Comparison of ENCODE assay signal across 6 worm cellular contexts in genomic region chrX:16098104-16098638, ce11.
TF ChIP-seq lines count a peak whose summit lies in the region.

No protein-coding gene starts in this region.

TF ChIP-seq in whole organism, L1 larva, 84 proteins besides CTCF, POLR2A, EP300 and RAD21 (continues in another document):
- TF ChIP-seq lin-35 (GFP tag; optimal IDR thresholded peaks at IDR 0.05; lab: Kevin White, UChicago) (no peak), lin-13 (GFP tag; optimal IDR thresholded peaks at IDR 0.05; lab: Kevin White, UChicago) (no peak), efl-1 (optimal IDR thresholded peaks at IDR 0.05; lab: Kevin White, UChicago) (no peak), efl-1 (GFP tag; optimal IDR thresholded peaks at IDR 0.05 in 1 of 2; lab: Kevin White, UChicago) (peak in 1 of 2 experiments; percentile 75), unc-62 (GFP tag; optimal IDR thresholded peaks at IDR 0.05; lab: Kevin White, UChicago) (no peak), nhr-20 (tag; optimal IDR thresholded peaks at IDR 0.05; lab: Kevin White, UChicago) (peak; percentile 30), snu-23 (GFP tag; optimal IDR thresholded peaks at IDR 0.05; lab: Kevin White, UChicago) (peak; percentile 26), nhr-19 (GFP tag; conservative IDR thresholded peaks at IDR 0.05; lab: Robert Waterston, UW) (peak; percentile 37; the same call in 1 of the 2 replicates), irx-1 (tag; optimal IDR thresholded peaks at IDR 0.05; lab: Kevin White, UChicago) (no peak), rnt-1 (tag; optimal IDR thresholded peaks at IDR 0.05; lab: Kevin White, UChicago) (peak; percentile 56), dpl-1 (GFP tag; optimal IDR thresholded peaks at IDR 0.05; lab: Kevin White, UChicago) (no peak), nhr-71 (tag; optimal IDR thresholded peaks at IDR 0.05; lab: Kevin White, UChicago) (peak; percentile 58), lsy-2 (tag; optimal IDR thresholded peaks at IDR 0.05; lab: Kevin White, UChicago) (peak in 1 of 2 experiments; percentile 25), ceh-82 (tag; optimal IDR thresholded peaks at IDR 0.05; lab: Kevin White, UChicago) (peak in 1 of 3 experiments; percentile 2), unc-130 (tag; optimal IDR thresholded peaks at IDR 0.05; lab: Kevin White, UChicago) (peak; percentile 13)

TF ChIP-seq in whole organism, L2 larva, 48 proteins besides CTCF, POLR2A, EP300 and RAD21 (continues in another document):
- peak; percentile 57 for TF ChIP-seq F13H6.1 (tag; optimal IDR thresholded peaks at IDR 0.05; lab: Kevin White, UChicago)
- no peak for TF ChIP-seq skn-1 (tag; optimal IDR thresholded peaks at IDR 0.05; lab: Kevin White, UChicago)
- TF ChIP-seq nhr-21 (tag; optimal IDR thresholded peaks at IDR 0.05; lab: Kevin White, UChicago): no peak
- TF ChIP-seq snpc-4 (tag; optimal IDR thresholded peaks at IDR 0.05; lab: Kevin White, UChicago): no peak
- TF ChIP-seq unc-62 (GFP tag; optimal IDR thresholded peaks at IDR 0.05; lab: Kevin White, UChicago): no peak
- no peak for TF ChIP-seq ceh-16 (tag; optimal IDR thresholded peaks at IDR 0.05; lab: Kevin White, UChicago)
- TF ChIP-seq nhr-237 (tag; optimal IDR thresholded peaks at IDR 0.05; lab: Kevin White, UChicago): no peak
- no peak for TF ChIP-seq sma-3 (GFP tag; optimal IDR thresholded peaks at IDR 0.05; lab: Kevin White, UChicago)
- no peak for TF ChIP-seq unc-55 (GFP tag; optimal IDR thresholded peaks at IDR 0.05; lab: Kevin White, UChicago)
- TF ChIP-seq lin-39 (tag; optimal IDR thresholded peaks at IDR 0.05; lab: Kevin White, UChicago): no peak
- TF ChIP-seq sma-9 (GFP tag; optimal IDR thresholded peaks at IDR 0.05; lab: Kevin White, UChicago): peak; percentile 39
- no peak for TF ChIP-seq sma-9 (tag; optimal IDR thresholded peaks at IDR 0.05; lab: Kevin White, UChicago)
- TF ChIP-seq blmp-1 (tag; optimal IDR thresholded peaks at IDR 0.05; lab: Kevin White, UChicago; ENCODE audit: insufficient read depth): no peak
- TF ChIP-seq lsy-2 (tag; optimal IDR thresholded peaks at IDR 0.05; lab: Kevin White, UChicago): peak in 1 of 2 experiments; percentile 17
- TF ChIP-seq ztf-4 (tag; optimal IDR thresholded peaks at IDR 0.05; lab: Kevin White, UChicago): no peak
- TF ChIP-seq nhr-25 (tag; optimal IDR thresholded peaks at IDR 0.05; lab: Kevin White, UChicago): no peak

TF ChIP-seq in whole organism, L3 larva, 47 proteins besides CTCF, POLR2A, EP300 and RAD21:
- TF ChIP-seq nhr-11 (tag; optimal IDR thresholded peaks at IDR 0.05; lab: Kevin White, UChicago) (peak; percentile 2), hmg-11 (tag; optimal IDR thresholded peaks at IDR 0.05; lab: Kevin White, UChicago) (no peak), egl-5 (tag; optimal IDR thresholded peaks at IDR 0.05; lab: Kevin White, UChicago) (peak; percentile 11)

TF ChIP-seq in whole organism, L4 larva, 104 proteins besides CTCF, POLR2A, EP300 and RAD21 (continues in another document):
- TF ChIP-seq hlh-30 (tag; optimal IDR thresholded peaks at IDR 0.05; lab: Kevin White, UChicago; ENCODE audit: insufficient read depth): no peak
- peak; percentile 24 for TF ChIP-seq nhr-28 (tag; optimal IDR thresholded peaks at IDR 0.05; lab: Kevin White, UChicago)
- no peak for TF ChIP-seq zfp-2 (tag; optimal IDR thresholded peaks at IDR 0.05; lab: Kevin White, UChicago)
- no peak for TF ChIP-seq mdl-1 (tag; optimal IDR thresholded peaks at IDR 0.05; lab: Kevin White, UChicago)
- TF ChIP-seq unc-39 (tag; optimal IDR thresholded peaks at IDR 0.05; lab: Kevin White, UChicago): no peak
- TF ChIP-seq gei-8 (GFP tag; optimal IDR thresholded peaks at IDR 0.05; lab: Kevin White, UChicago): no peak
- TF ChIP-seq aha-1 (tag; lab: Kevin White, UChicago): peak; percentile 77
- TF ChIP-seq snpc-1.2 (GFP tag; IDR thresholded peaks at IDR 0.05; lab: Robert Waterston, UW): no peak
- no peak for TF ChIP-seq zfp-3 (GFP tag; conservative IDR thresholded peaks at IDR 0.05; lab: Robert Waterston, UW)
- no peak for TF ChIP-seq T26A8.4 (GFP tag; IDR thresholded peaks at IDR 0.05; lab: Robert Waterston, UW)
- TF ChIP-seq egl-43 (GFP tag; IDR thresholded peaks at IDR 0.05; lab: Robert Waterston, UW): no peak
- TF ChIP-seq sdz-12 (GFP tag; optimal IDR thresholded peaks at IDR 0.05; lab: Kevin White, UChicago): no peak
- TF ChIP-seq ctbp-1 (GFP tag; IDR thresholded peaks at IDR 0.05; lab: Robert Waterston, UW): no peak
- no peak for TF ChIP-seq mxl-3 (GFP tag; optimal IDR thresholded peaks at IDR 0.05; lab: Kevin White, UChicago)
- TF ChIP-seq dmd-6 (GFP tag; IDR thresholded peaks at IDR 0.05; lab: Robert Waterston, UW): 0 out of 2 replicates have a peak, but pooled peaks have one; percentile 12
- TF ChIP-seq dmd-8 (GFP tag; IDR thresholded peaks at IDR 0.05; lab: Robert Waterston, UW): no peak
- TF ChIP-seq hmg-1.1 (GFP tag; IDR thresholded peaks at IDR 0.05; lab: Robert Waterston, UW): no peak
- peak; percentile 39 for TF ChIP-seq hlh-11 (tag; optimal IDR thresholded peaks at IDR 0.05; lab: Kevin White, UChicago)
- TF ChIP-seq nhr-11 (tag; optimal IDR thresholded peaks at IDR 0.05; lab: Kevin White, UChicago): peak; percentile 55
- TF ChIP-seq ZK337.2 (GFP tag; IDR thresholded peaks at IDR 0.05; lab: Robert Waterston, UW): no peak
- no peak for TF ChIP-seq ceh-20 (GFP tag; IDR thresholded peaks at IDR 0.05; lab: Robert Waterston, UW)
- TF ChIP-seq fkh-10 (GFP tag; optimal IDR thresholded peaks at IDR 0.05; lab: Kevin White, UChicago): no peak

TF ChIP-seq in whole organism, late embryonic, 69 proteins besides CTCF, POLR2A, EP300 and RAD21:
- TF ChIP-seq ets-4 (tag; optimal IDR thresholded peaks at IDR 0.05; lab: Kevin White, UChicago) (no peak), F13H6.1 (tag; optimal IDR thresholded peaks at IDR 0.05; lab: Kevin White, UChicago) (no peak), ceh-18 (tag; optimal IDR thresholded peaks at IDR 0.05; lab: Kevin White, UChicago) (peak; percentile 61), che-1 (tag; optimal IDR thresholded peaks at IDR 0.05; lab: Kevin White, UChicago) (no peak)
TF ChIP-seq in whole organism, late embryonic: peak in this region for 1.

TF ChIP-seq in whole organism, mixed stage, embryonic, 35 proteins besides CTCF, POLR2A, EP300 and RAD21:
- TF ChIP-seq hlh-1 (tag; optimal IDR thresholded peaks at IDR 0.05; lab: Kevin White, UChicago) (peak; percentile 46), nhr-28 (tag; optimal IDR thresholded peaks at IDR 0.05; lab: Kevin White, UChicago) (no peak), unc-120 (tag; optimal IDR thresholded peaks at IDR 0.05; lab: Kevin White, UChicago; ENCODE audit: poor library complexity, severe bottlenecking) (peak; percentile 47), blmp-1 (tag; optimal IDR thresholded peaks at IDR 0.05; lab: Kevin White, UChicago) (no peak), nhr-2 (tag; optimal IDR thresholded peaks at IDR 0.05; lab: Kevin White, UChicago) (no peak), sptf-1 (tag; optimal IDR thresholded peaks at IDR 0.05; lab: Kevin White, UChicago) (peak; percentile 1)

Comparison
In these comparisons a context has a peak if more than half of its experiments do, and no peak if none do; other contexts are left out.
1. Of the 29 proteins assayed by ChIP-seq in both whole organism, L4 larva and whole organism, L1 larva: peak only in whole organism, L4 larva: aha-1, nhr-11 and nhr-28; only in whole organism, L1 larva: unc-130; in both: none; in neither: 23; mixed calls (peak in some experiments, not most) for 2.